Fruit fly (Drosophila melanogaster) whole organism, adult: ENCODE results near the gene SPoCk.

Experiments
- CG11617 ChIP-seq: fragments of 200-800 bp; sonication (Bioruptor generic); optimal IDR thresholded peaks from 2 replicates; lab custom pipeline; 2017; ENCODE audit warnings: mild to moderate bottlenecking, missing biosample characterization, missing genetic modification reagents, missing genetic modification characterization
- CG12768 ChIP-seq: fragments of 200-800 bp; sonication (Bioruptor generic); optimal IDR thresholded peaks from 2 replicates; lab custom pipeline; 2017; ENCODE audit warnings: missing biosample characterization, missing genetic modification characterization, mild to moderate bottlenecking, moderate library complexity, missing genetic modification reagents
- CG5204 ChIP-seq: fragments of 200-800 bp; sonication (Bioruptor generic); optimal IDR thresholded peaks from 2 replicates; lab custom pipeline; 2016; ENCODE audit warnings: missing biosample characterization, missing genetic modification characterization
- Clk ChIP-seq: fragments of 200-800 bp; sonication (Bioruptor generic); optimal IDR thresholded peaks from 2 replicates; lab custom pipeline; 2017; ENCODE audit warnings: missing biosample characterization, missing genetic modification characterization
- Mnt ChIP-seq: fragments of 200-800 bp; sonication (Bioruptor generic); optimal IDR thresholded peaks from 2 replicates; lab custom pipeline; 2016; ENCODE audit warnings: missing biosample characterization, mild to moderate bottlenecking, missing genetic modification characterization
- cic ChIP-seq: fragments of 200-800 bp; sonication (Bioruptor generic); optimal IDR thresholded peaks from 2 replicates; lab custom pipeline; 2017; ENCODE audit warnings: missing biosample characterization, mild to moderate bottlenecking, missing genetic modification characterization, moderate library complexity
- ovo ChIP-seq: fragments of 200-800 bp; sonication (Bioruptor generic); optimal IDR thresholded peaks from 2 replicates; lab custom pipeline; 2016; ENCODE audit warnings: missing biosample characterization, missing genetic modification characterization
- pad ChIP-seq: fragments of 200-800 bp; sonication (Bioruptor generic); optimal IDR thresholded peaks from 3 replicates; lab custom pipeline; 2017; ENCODE audit warnings: missing biosample characterization, missing genetic modification characterization, mild to moderate bottlenecking, moderate library complexity, missing genetic modification reagents

DNA sequence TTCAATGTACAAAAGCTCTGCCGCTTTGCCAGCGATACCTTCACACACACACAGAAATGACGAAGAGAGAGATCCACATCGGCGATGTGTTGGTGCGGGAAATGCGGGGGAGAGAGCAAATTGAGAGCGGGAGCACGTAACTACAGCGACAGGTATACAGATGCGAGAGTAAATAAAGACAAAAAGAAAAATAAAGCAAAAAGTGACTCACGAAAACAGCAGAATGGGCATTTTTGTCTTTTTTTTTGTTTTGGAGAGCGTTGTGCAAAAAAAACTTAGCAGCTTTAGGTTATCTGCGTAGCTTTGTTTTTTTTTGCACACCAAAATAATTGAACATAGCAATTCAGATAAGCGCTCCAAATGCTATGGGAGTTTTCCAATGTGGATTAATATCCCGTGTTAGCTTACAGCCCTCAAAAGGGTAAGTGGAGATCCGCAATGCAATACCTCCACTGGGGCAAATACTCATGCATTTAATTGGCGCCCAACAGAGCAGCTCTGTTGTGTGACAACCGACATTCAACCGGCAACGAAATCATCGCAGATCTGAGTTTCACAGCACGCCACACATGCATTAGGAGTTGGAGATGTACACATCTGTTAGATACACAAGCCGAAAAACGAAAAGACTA lies 73.4 kb downstream of the SPoCk start:
- TF ChIP-seq CG5204 (GFP tag; lab: Kevin White, UChicago) (peak; percentile 90), Mnt (GFP tag; lab: Kevin White, UChicago) (peak; percentile 76), cic (peak; percentile 95), Clk (peak; percentile 91), CG12768 (GFP tag; lab: Kevin White, UChicago) (peak; percentile 99), CG11617 (GFP tag; lab: Kevin White, UChicago) (peak; percentile 98), ovo (peak; percentile 91), pad (GFP tag; lab: Kevin White, UChicago) (peak; percentile 61)
